Fruit fly (Drosophila melanogaster) whole organism, pupa: Measurements from ENCODE around the gene TotE.

Source experiments
- CG13204 ChIP-seq: fragments of 200-800 bp; sonication (Bioruptor generic); optimal IDR thresholded peaks from 2 replicates; lab custom pipeline; 2018; ENCODE audit warnings: missing biosample characterization, mild to moderate bottlenecking, missing genetic modification characterization, moderate library complexity
- CG15710 ChIP-seq: fragments of 200-800 bp; sonication (Bioruptor generic); optimal IDR thresholded peaks from 2 replicates; lab custom pipeline; 2018; ENCODE audit warnings: missing biosample characterization, mild to moderate bottlenecking, missing genetic modification characterization, moderate library complexity
- CG4496 ChIP-seq: fragments of 200-800 bp; sonication (Bioruptor generic); IDR thresholded peaks from 3 replicates; pipeline ENCODE4 v1.3.6; 2022; ENCODE audit warnings: missing biosample characterization, missing genetic modification characterization
- CG8159 ChIP-seq: fragments of 200-800 bp; sonication (Bioruptor generic); optimal IDR thresholded peaks from 3 replicates; lab custom pipeline; 2018; ENCODE audit warnings: missing biosample characterization, mild to moderate bottlenecking, missing genetic modification characterization, moderate library complexity
- EcR ChIP-seq: fragments of 200-800 bp; sonication (Bioruptor generic); optimal IDR thresholded peaks from 3 replicates; lab custom pipeline; 2019; ENCODE audit warnings: missing biosample characterization, missing genetic modification characterization, mild to moderate bottlenecking, moderate library complexity, missing genetic modification reagents
- Snoo ChIP-seq: fragments of 200-800 bp; sonication (Bioruptor generic); optimal IDR thresholded peaks from 3 replicates; lab custom pipeline; 2017; ENCODE audit warnings: missing biosample characterization, mild to moderate bottlenecking, missing genetic modification characterization, inconsistent platforms
- gl ChIP-seq: fragments of 200-800 bp; sonication (Bioruptor generic); optimal IDR thresholded peaks from 2 replicates; lab custom pipeline; 2018; ENCODE audit warnings: missing biosample characterization, mild to moderate bottlenecking, missing genetic modification characterization

- TF ChIP-seq EcR (no peak), CG4496 (GFP tag; lab: Robert Waterston, UW) (no peak), CG15710 (tag; lab: Kevin White, UChicago) (no peak), gl (tag; lab: Kevin White, UChicago) (no peak), Snoo (tag; lab: Kevin White, UChicago) (no peak), CG8159 (no peak), CG13204 (GFP tag; lab: Kevin White, UChicago) (no peak)
Measured at dm6 chr2L:19962252-19962729, 49.0 kb upstream of the TotE start, which contains the start of the genes CG13965 and CG16772.
